Worm (Caenorhabditis elegans): ENCODE measurements around the gene sap-140.

The sap-140 gene

ce11 chrIII:7495616-7496146, 3.9 kb upstream of the sap-140 start:
- TF ChIP-seq unc-62 (GFP tag; optimal IDR thresholded peaks at IDR 0.05): no peak

ce11 chrIII:7497782-7498266, 1.7 kb upstream of the sap-140 start, which contains the start of gene cgh-1:
cgh-1 (minus strand) TSS chrIII:7497832.
- TF ChIP-seq unc-62 (GFP tag; optimal IDR thresholded peaks at IDR 0.05): no peak

- no peak for TF ChIP-seq unc-62 (GFP tag; optimal IDR thresholded peaks at IDR 0.05)
Measured at ce11 chrIII:7498346-7498745, 1.2 kb upstream of the sap-140 start.

- no peak for TF ChIP-seq unc-62 (GFP tag; optimal IDR thresholded peaks at IDR 0.05)
Measured at ce11 chrIII:7506983-7507382, 7.4 kb downstream of the sap-140 start.

- no peak for TF ChIP-seq unc-62 (GFP tag; optimal IDR thresholded peaks at IDR 0.05)
Measured at ce11 chrIII:7508128-7508635, 8.6 kb downstream of the sap-140 start, which contains the start of gene cls-1. cls-1 (plus strand) TSS chrIII:7508178.

ce11 chrIII:7518424-7518823, 18.9 kb downstream of the sap-140 start, which contains the start of gene clk-2:
clk-2 (minus strand) TSS chrIII:7518524.
- TF ChIP-seq unc-62 (GFP tag; optimal IDR thresholded peaks at IDR 0.05): no peak

ce11 chrIII:7520672-7521071, 21.1 kb downstream of the sap-140 start, which contains the start of the genes cux-7 and C07H6.2:
cux-7 (minus strand) TSS chrIII:7520845.
C07H6.2 (plus strand) TSS chrIII:7521009.
- TF ChIP-seq unc-62 (GFP tag; optimal IDR thresholded peaks at IDR 0.05): no peak

ce11 chrIII:7521163-7521562, 21.6 kb downstream of the sap-140 start, which contains the start of gene lig-4:
lig-4 (plus strand) TSS chrIII:7521463.
- no peak for TF ChIP-seq unc-62 (GFP tag; optimal IDR thresholded peaks at IDR 0.05)

ce11 chrIII:7524830-7525344, 25.3 kb downstream of the sap-140 start:
- no peak for TF ChIP-seq unc-62 (GFP tag; optimal IDR thresholded peaks at IDR 0.05)

- TF ChIP-seq unc-62 (GFP tag; optimal IDR thresholded peaks at IDR 0.05): no peak
Measured at ce11 chrIII:7526974-7527466, 27.5 kb downstream of the sap-140 start.

- no peak for TF ChIP-seq unc-62 (GFP tag; optimal IDR thresholded peaks at IDR 0.05)
Measured at ce11 chrIII:7530108-7530507, 30.6 kb downstream of the sap-140 start.

ce11 chrIII:7530830-7531229, 31.3 kb downstream of the sap-140 start:
- TF ChIP-seq unc-62 (GFP tag; optimal IDR thresholded peaks at IDR 0.05): no peak

ce11 chrIII:7531385-7531784, 31.8 kb downstream of the sap-140 start:
- TF ChIP-seq unc-62 (GFP tag; optimal IDR thresholded peaks at IDR 0.05): no peak

- TF ChIP-seq unc-62 (GFP tag; optimal IDR thresholded peaks at IDR 0.05): no peak
Measured at ce11 chrIII:7533012-7533411, 33.5 kb downstream of the sap-140 start.

ce11 chrIII:7534648-7535047, 35.1 kb downstream of the sap-140 start:
- TF ChIP-seq unc-62 (GFP tag; optimal IDR thresholded peaks at IDR 0.05): no peak

- TF ChIP-seq unc-62 (GFP tag; optimal IDR thresholded peaks at IDR 0.05): no peak
Measured at ce11 chrIII:7535347-7535746, 35.8 kb downstream of the sap-140 start.

- no peak for TF ChIP-seq unc-62 (GFP tag; optimal IDR thresholded peaks at IDR 0.05)
Measured at ce11 chrIII:7536559-7536958, 37.0 kb downstream of the sap-140 start, which contains the start of gene lin-39. lin-39 (minus strand) TSS chrIII:7536632.
